Fruit fly (Drosophila melanogaster): ENCODE results near the gene CG10864.

dm6 chr3R:18398954-18399697 lies 12.3 kb downstream of the CG10864 start, which contains the start of gene Vha100-2:
- TF ChIP-seq psq (optimal IDR thresholded peaks at IDR 0.05) (no peak), usp (GFP tag; optimal IDR thresholded peaks at IDR 0.05) (no peak)
